Worm (Caenorhabditis elegans) whole organism, L3 larva: Measurements from ENCODE around the gene crt-1.

Experiments used
- ZK546.5 ChIP-seq: sonication (generic microtip); optimal IDR thresholded peaks from 2 replicates; lab custom pipeline; 2017; ENCODE audit warnings: missing biosample characterization, missing genetic modification characterization
- ama-1 ChIP-seq: fragments of 150-350 bp; optimal IDR thresholded peaks from 2 replicates; lab custom pipeline; 2018
- egl-27 ChIP-seq: sonication (generic microtip); optimal IDR thresholded peaks from 4 replicates; lab custom pipeline; 2017; ENCODE audit warnings: missing biosample characterization, missing genetic modification reagents, missing genetic modification characterization
- nhr-25 ChIP-seq: sonication (generic microtip); optimal IDR thresholded peaks from 2 replicates; lab custom pipeline; 2017; ENCODE audit warnings: missing biosample characterization, missing genetic modification characterization
- pha-4 ChIP-seq: fragments of 150-350 bp; optimal IDR thresholded peaks from 2 replicates; lab custom pipeline; 2014; ENCODE audit warnings: missing biosample characterization, missing genetic modification reagents, missing genetic modification characterization

- no peak for TF ChIP-seq egl-27 (tag; lab: Kevin White, UChicago)
- peak; percentile 46 for TF ChIP-seq pha-4 (tag; lab: Kevin White, UChicago)
- TF ChIP-seq ZK546.5 (tag; lab: Kevin White, UChicago), result no peak
- no peak for TF ChIP-seq ama-1
- no peak for TF ChIP-seq nhr-25
Measured at ce11 chrV:6095829-6096228, 4.5 kb downstream of the crt-1 start, which contains the start of gene Y38A10A.7.
